Fruit fly (Drosophila melanogaster) whole organism, embryonic: ENCODE data around the gene Wsck.

ENCODE experiments used
- Atf3 ChIP-seq: fragments of 200-800 bp; sonication (Bioruptor generic); optimal IDR thresholded peaks from 3 replicates; lab custom pipeline; 2016; ENCODE audit warnings: missing biosample characterization, missing genetic modification characterization
- B-H2 ChIP-seq: fragments of 200-800 bp; sonication (Bioruptor generic); optimal IDR thresholded peaks from 2 replicates; lab custom pipeline; 2018; ENCODE audit warnings: missing biosample characterization, mild to moderate bottlenecking, missing genetic modification characterization
- CG11247 ChIP-seq: fragments of 200-800 bp; sonication (Bioruptor generic); IDR thresholded peaks from 2 replicates; pipeline ENCODE4 v1.3.6; 2022; ENCODE audit warnings: missing biosample characterization, missing genetic modification characterization
- CG11504 ChIP-seq: fragments of 200-800 bp; sonication (Bioruptor generic); optimal IDR thresholded peaks from 3 replicates; lab custom pipeline; 2019; ENCODE audit warnings: missing biosample characterization, mild to moderate bottlenecking, missing genetic modification characterization, moderate library complexity
- CG12104 ChIP-seq: fragments of 200-800 bp; sonication (Bioruptor generic); optimal IDR thresholded peaks from 3 replicates; lab custom pipeline; 2016; ENCODE audit warnings: missing biosample characterization, missing genetic modification characterization
- CG13296 ChIP-seq: fragments of 200-800 bp; sonication (Bioruptor generic); optimal IDR thresholded peaks from 3 replicates; lab custom pipeline; 2018; ENCODE audit warnings: missing biosample characterization, mild to moderate bottlenecking, missing genetic modification characterization
- CG13894 ChIP-seq: fragments of 200-800 bp; sonication (Bioruptor generic); optimal IDR thresholded peaks from 3 replicates; lab custom pipeline; 2018; ENCODE audit warnings: missing biosample characterization, mild to moderate bottlenecking, missing genetic modification characterization, moderate library complexity
- CG15011 ChIP-seq: fragments of 200-800 bp; sonication (Bioruptor generic); optimal IDR thresholded peaks from 3 replicates; lab custom pipeline; 2018; ENCODE audit warnings: missing biosample characterization, mild to moderate bottlenecking, missing genetic modification characterization
- CG15514 ChIP-seq: fragments of 200-800 bp; sonication (Bioruptor generic); optimal IDR thresholded peaks from 3 replicates; lab custom pipeline; 2017; ENCODE audit warnings: missing biosample characterization, missing genetic modification characterization, mild to moderate bottlenecking, moderate library complexity, missing genetic modification reagents
- CG1602 ChIP-seq: fragments of 200-800 bp; sonication (Bioruptor generic); optimal IDR thresholded peaks from 3 replicates; lab custom pipeline; 2016; ENCODE audit warnings: missing biosample characterization, missing genetic modification characterization
- CG17328 ChIP-seq: fragments of 200-800 bp; sonication (Bioruptor generic); IDR thresholded peaks from 2 replicates; pipeline ENCODE4 v1.3.6; 2022; ENCODE audit warnings: missing biosample characterization, missing genetic modification characterization
- CG17568 ChIP-seq: fragments of 200-800 bp; sonication (Bioruptor generic); optimal IDR thresholded peaks from 2 replicates; lab custom pipeline; 2018; ENCODE audit warnings: missing biosample characterization, mild to moderate bottlenecking, missing genetic modification characterization, moderate library complexity
- CG17912 ChIP-seq: fragments of 200-800 bp; sonication (Bioruptor generic); optimal IDR thresholded peaks from 2 replicates; lab custom pipeline; 2018; ENCODE audit warnings: missing biosample characterization, mild to moderate bottlenecking, missing genetic modification characterization
- CG18262 ChIP-seq: fragments of 200-800 bp; optimal IDR thresholded peaks from 3 replicates; lab custom pipeline; 2019; ENCODE audit warnings: missing biosample characterization, mild to moderate bottlenecking, missing genetic modification characterization, moderate library complexity
- CG2120 ChIP-seq: fragments of 200-800 bp; sonication (Bioruptor generic); optimal IDR thresholded peaks from 3 replicates; lab custom pipeline; 2016; ENCODE audit warnings: missing biosample characterization, missing genetic modification characterization
- CG2199 ChIP-seq: fragments of 200-800 bp; sonication (Bioruptor generic); IDR thresholded peaks from 3 replicates; pipeline ENCODE4 v1.3.6; 2022; ENCODE audit warnings: missing biosample characterization, missing genetic modification characterization
- CG2678 ChIP-seq: fragments of 200-800 bp; sonication (Bioruptor generic); optimal IDR thresholded peaks from 3 replicates; lab custom pipeline; 2019; ENCODE audit warnings: missing biosample characterization, mild to moderate bottlenecking, missing genetic modification characterization, moderate library complexity
- CG3407 ChIP-seq: fragments of 200-800 bp; sonication (Bioruptor generic); optimal IDR thresholded peaks from 2 replicates; lab custom pipeline; 2018; ENCODE audit warnings: missing biosample characterization, mild to moderate bottlenecking, missing genetic modification characterization
- CG42726 ChIP-seq: fragments of 200-800 bp; sonication (Bioruptor generic); IDR thresholded peaks from 2 replicates; pipeline ENCODE4 v1.3.6; 2022; ENCODE audit warnings: missing biosample characterization, missing genetic modification characterization; ENCODE audit not compliant: partially characterized antibody
- CG6175 ChIP-seq: fragments of 200-800 bp; sonication (Bioruptor generic); IDR thresholded peaks from 3 replicates; pipeline ENCODE4 v1.3.6; 2022; ENCODE audit warnings: missing biosample characterization, missing genetic modification characterization
- CG6765 ChIP-seq: fragments of 200-800 bp; sonication (Bioruptor generic); optimal IDR thresholded peaks from 3 replicates; lab custom pipeline; 2017; ENCODE audit warnings: missing biosample characterization, mild to moderate bottlenecking, missing genetic modification characterization
- CG7987 ChIP-seq: fragments of 200-800 bp; sonication (Bioruptor generic); optimal IDR thresholded peaks from 2 replicates; lab custom pipeline; 2018; ENCODE audit warnings: missing biosample characterization, mild to moderate bottlenecking, missing genetic modification characterization, moderate library complexity
- CG9437 ChIP-seq: fragments of 200-800 bp; sonication (Bioruptor generic); optimal IDR thresholded peaks from 2 replicates; lab custom pipeline; 2018; ENCODE audit warnings: missing biosample characterization, mild to moderate bottlenecking, missing genetic modification characterization
- Dfd ChIP-seq, 2 experiments: fragments of >200 bp; optimal IDR thresholded peaks; 2 replicates each; lab custom pipeline; 2017; ENCODE audit warnings: missing biosample characterization in 2 of 2, missing genetic modification characterization in 2 of 2
- Fer2 ChIP-seq: fragments of 200-800 bp; sonication (Bioruptor generic); optimal IDR thresholded peaks from 2 replicates; lab custom pipeline; 2018; ENCODE audit warnings: missing biosample characterization, mild to moderate bottlenecking, missing genetic modification characterization, moderate library complexity
- Max ChIP-seq: fragments of 200-800 bp; sonication (Bioruptor generic); optimal IDR thresholded peaks from 2 replicates; lab custom pipeline; 2016; ENCODE audit warnings: missing biosample characterization, mild to moderate bottlenecking, missing genetic modification characterization
- NK7.1 ChIP-seq: fragments of 200-800 bp; sonication (Bioruptor generic); optimal IDR thresholded peaks from 3 replicates; lab custom pipeline; 2016; ENCODE audit warnings: missing biosample characterization, missing genetic modification characterization
- Sin3A ChIP-seq: fragments of >200 bp; optimal IDR thresholded peaks from 2 replicates; lab custom pipeline; 2018
- Six4 ChIP-seq: fragments of 200-800 bp; sonication (Bioruptor generic); optimal IDR thresholded peaks from 2 replicates; lab custom pipeline; 2016; ENCODE audit warnings: missing biosample characterization, missing genetic modification characterization
- Sry-β ChIP-seq: fragments of 200-800 bp; sonication (Bioruptor generic); optimal IDR thresholded peaks from 2 replicates; lab custom pipeline; 2018; ENCODE audit warnings: missing biosample characterization, mild to moderate bottlenecking, missing genetic modification characterization, moderate library complexity
- Usf ChIP-seq: fragments of 200-800 bp; sonication (Bioruptor generic); optimal IDR thresholded peaks from 2 replicates; lab custom pipeline; 2017; ENCODE audit warnings: missing genotype, missing biosample characterization, missing genetic modification characterization
- aop ChIP-seq: fragments of 200-800 bp; sonication (Bioruptor generic); IDR thresholded peaks from 2 replicates; pipeline ENCODE4 v1.3.6; 2022; ENCODE audit warnings: missing biosample characterization, missing genetic modification characterization
- chn ChIP-seq: fragments of 200-800 bp; sonication (Bioruptor generic); optimal IDR thresholded peaks from 2 replicates; lab custom pipeline; 2016; ENCODE audit warnings: missing biosample characterization, missing genetic modification characterization
- ewg ChIP-seq: fragments of 200-800 bp; sonication (Bioruptor generic); optimal IDR thresholded peaks from 3 replicates; lab custom pipeline; 2017; ENCODE audit warnings: mild to moderate bottlenecking, missing biosample characterization, missing genetic modification reagents, missing genetic modification characterization
- fd102C ChIP-seq: fragments of 200-800 bp; sonication (Bioruptor generic); optimal IDR thresholded peaks from 2 replicates; lab custom pipeline; 2018; ENCODE audit warnings: missing biosample characterization, mild to moderate bottlenecking, missing genetic modification characterization, moderate library complexity
- gsb-n ChIP-seq: fragments of 200-800 bp; sonication (Bioruptor generic); optimal IDR thresholded peaks from 3 replicates; lab custom pipeline; 2018; ENCODE audit warnings: missing biosample characterization, mild to moderate bottlenecking, missing genetic modification characterization
- inv ChIP-seq: fragments of 200-800 bp; sonication (Bioruptor generic); IDR thresholded peaks from 2 replicates; pipeline ENCODE4 v1.3.6; 2022; ENCODE audit warnings: missing biosample characterization, missing genetic modification characterization; ENCODE audit not compliant: partially characterized antibody
- lmd ChIP-seq: fragments of 200-800 bp; sonication (Bioruptor generic); IDR thresholded peaks from 2 replicates; pipeline ENCODE4 v1.3.6; 2022; ENCODE audit warnings: missing biosample characterization, missing genetic modification characterization
- mam ChIP-seq: fragments of 200-800 bp; sonication (Bioruptor generic); optimal IDR thresholded peaks from 3 replicates; lab custom pipeline; 2016; ENCODE audit warnings: missing biosample characterization, missing genetic modification characterization
- onecut ChIP-seq: fragments of 200-800 bp; sonication (Bioruptor generic); IDR thresholded peaks from 2 replicates; pipeline ENCODE4 v1.3.6; 2022; ENCODE audit warnings: missing biosample characterization, missing genetic modification characterization
- pan ChIP-seq, 4 experiments: fragments of >200 bp in 3 of 4; fragments of 200-800 bp in 1 of 4; sonication (Bioruptor generic) in 1 of 4; optimal IDR thresholded peaks in 3 of 4; IDR thresholded peaks in 1 of 4; 2 replicates each; pipeline versions ENCODE4 v1.3.6 to Lab custom; 2017 to 2022; ENCODE audit warnings: missing biosample characterization in 2 of 4, missing genetic modification characterization in 2 of 4, mixed read lengths in 1 of 4
- peb ChIP-seq: fragments of 200-800 bp; sonication (Bioruptor generic); IDR thresholded peaks from 2 replicates; pipeline ENCODE4 v1.3.6; 2022; ENCODE audit warnings: missing biosample characterization, missing genetic modification characterization
- pfk ChIP-seq: fragments of 200-800 bp; sonication (Bioruptor generic); optimal IDR thresholded peaks from 2 replicates; lab custom pipeline; 2018; ENCODE audit warnings: missing biosample characterization, mild to moderate bottlenecking, missing genetic modification characterization, moderate library complexity
- sens ChIP-seq: fragments of 200-800 bp; sonication (Bioruptor generic); peaks from one replicate; lab custom pipeline; 2016; ENCODE audit warnings: missing biosample characterization, missing genetic modification characterization
- sens-2 ChIP-seq: fragments of 200-800 bp; sonication (Bioruptor generic); IDR thresholded peaks from 2 replicates; pipeline ENCODE4 v1.3.6; 2022; ENCODE audit warnings: missing biosample characterization, missing genetic modification characterization
- stc ChIP-seq: fragments of 200-800 bp; sonication (Bioruptor generic); IDR thresholded peaks from 2 replicates; pipeline ENCODE4 v1.3.6; 2022; ENCODE audit warnings: missing biosample characterization, missing genetic modification characterization
- tin ChIP-seq: fragments of 200-800 bp; sonication (Bioruptor generic); optimal IDR thresholded peaks from 3 replicates; lab custom pipeline; 2016; ENCODE audit warnings: missing biosample characterization, missing genetic modification characterization
- yki ChIP-seq: fragments of >200 bp; optimal IDR thresholded peaks from 3 replicates; lab custom pipeline; 2018
- zen2 ChIP-seq: fragments of 200-800 bp; sonication (Bioruptor generic); IDR thresholded peaks from 3 replicates; pipeline ENCODE4 v1.3.6; 2022; ENCODE audit warnings: missing biosample characterization, missing genetic modification characterization; ENCODE audit not compliant: partially characterized antibody

Gene Wsck

dm6 chr3R:24580067-24580962, 49.6 kb downstream of the Wsck start (continued):
- TF ChIP-seq CG11504 (tag; lab: Kevin White, UChicago) = peak; percentile 60
- no peak for TF ChIP-seq inv (GFP tag; lab: Robert Waterston, UW)
- TF ChIP-seq Dfd (GFP tag; optimal IDR thresholded peaks at IDR 0.05; lab: Kevin White, UChicago) = no peak
- TF ChIP-seq Fer2 (tag; lab: Kevin White, UChicago) = no peak
- no peak for TF ChIP-seq CG11247 (GFP tag; lab: Robert Waterston, UW)
- no peak for TF ChIP-seq onecut (GFP tag; lab: Robert Waterston, UW)
- no peak for TF ChIP-seq CG17568
- no peak for TF ChIP-seq CG6765 (GFP tag; lab: Kevin White, UChicago)
- TF ChIP-seq Usf = no peak
- TF ChIP-seq Sin3A (lab: Kevin White, UChicago) = no peak
- no peak for TF ChIP-seq yki (lab: Kevin White, UChicago)
- no peak for TF ChIP-seq aop (GFP tag; lab: Robert Waterston, UW)
- peak; percentile 16; the same call in 1 of the 2 replicates for TF ChIP-seq CG17328 (GFP tag; lab: Robert Waterston, UW)
- TF ChIP-seq zen2 (GFP tag; lab: Robert Waterston, UW) = no peak
- TF ChIP-seq CG42726 (GFP tag; lab: Robert Waterston, UW) = no peak
- TF ChIP-seq CG3407 = no peak
- no peak for TF ChIP-seq Atf3 (GFP tag; lab: Kevin White, UChicago)
- peak; percentile 80 for TF ChIP-seq CG18262
- TF ChIP-seq Sry-β (GFP tag; lab: Kevin White, UChicago) = no peak
- TF ChIP-seq CG2678 (tag; lab: Kevin White, UChicago) = peak; percentile 61
- TF ChIP-seq CG13296 = no peak
- TF ChIP-seq CG6175 = no peak
- no peak for TF ChIP-seq mam (GFP tag; lab: Kevin White, UChicago)
- TF ChIP-seq pan (optimal IDR thresholded peaks at IDR 0.05; lab: Kevin White, UChicago) = no peak
- no peak for TF ChIP-seq pan (GFP tag; optimal IDR thresholded peaks at IDR 0.05 in 1 of 2, IDR thresholded peaks at IDR 0.05 in 1 of 2)
- no peak for TF ChIP-seq CG15514 (GFP tag; lab: Kevin White, UChicago)
- TF ChIP-seq Max (GFP tag; lab: Kevin White, UChicago) = no peak
- no peak for TF ChIP-seq peb (GFP tag; lab: Robert Waterston, UW)
- no peak for TF ChIP-seq CG15011 (GFP tag; lab: Kevin White, UChicago)
- no peak for TF ChIP-seq NK7.1 (GFP tag; lab: Kevin White, UChicago)
- no peak for TF ChIP-seq tin (GFP tag; lab: Kevin White, UChicago)
- TF ChIP-seq fd102C (GFP tag; lab: Kevin White, UChicago) = no peak
- TF ChIP-seq CG9437 (GFP tag; lab: Kevin White, UChicago) = peak; percentile 50
- peak; percentile 24 for TF ChIP-seq gsb-n (tag; lab: Kevin White, UChicago)
- no peak for TF ChIP-seq lmd
- 0 out of 2 replicates have a peak, but pooled peaks have one; percentile 3 for TF ChIP-seq sens-2 (GFP tag; lab: Robert Waterston, UW)
- TF ChIP-seq CG1602 (GFP tag; lab: Kevin White, UChicago) = peak; percentile 29
- no peak for TF ChIP-seq CG7987 (GFP tag; lab: Kevin White, UChicago)
- no peak for TF ChIP-seq pfk
- TF ChIP-seq chn = no peak
- no peak for TF ChIP-seq B-H2 (GFP tag; lab: Kevin White, UChicago)
- peak; percentile 9 for TF ChIP-seq ewg (GFP tag; lab: Kevin White, UChicago)
- TF ChIP-seq Six4 = peak; percentile 22
- peak; percentile 16 for TF ChIP-seq CG12104
- TF ChIP-seq CG17912 = no peak
- TF ChIP-seq CG2199 = no peak
- no peak for TF ChIP-seq CG13894 (tag; lab: Kevin White, UChicago)
- peak; percentile 25 for TF ChIP-seq CG2120 (GFP tag; lab: Kevin White, UChicago)
- peak; percentile 81 for TF ChIP-seq sens
- TF ChIP-seq stc (GFP tag; lab: Robert Waterston, UW) = no peak
